Fruit fly (Drosophila melanogaster) whole organism, adult: Measurements from ENCODE around the gene Ddx56.

ENCODE experiments used
- CG11617 ChIP-seq: fragments of 200-800 bp; sonication (Bioruptor generic); optimal IDR thresholded peaks from 2 replicates; lab custom pipeline; 2017; ENCODE audit warnings: mild to moderate bottlenecking, missing biosample characterization, missing genetic modification reagents, missing genetic modification characterization
- CG12768 ChIP-seq: fragments of 200-800 bp; sonication (Bioruptor generic); optimal IDR thresholded peaks from 2 replicates; lab custom pipeline; 2017; ENCODE audit warnings: missing biosample characterization, missing genetic modification characterization, mild to moderate bottlenecking, moderate library complexity, missing genetic modification reagents
- CG14711 ChIP-seq: fragments of 200-800 bp; sonication (Bioruptor generic); optimal IDR thresholded peaks from 2 replicates; lab custom pipeline; 2018; ENCODE audit warnings: missing biosample characterization, mild to moderate bottlenecking, missing genetic modification characterization, moderate library complexity
- CG1620 ChIP-seq: fragments of 200-800 bp; sonication (Bioruptor generic); optimal IDR thresholded peaks from 2 replicates; lab custom pipeline; 2016; ENCODE audit warnings: missing biosample characterization, missing genetic modification characterization
- CG33017 ChIP-seq: fragments of 200-800 bp; sonication (Bioruptor generic); optimal IDR thresholded peaks from 2 replicates; lab custom pipeline; 2018; ENCODE audit warnings: missing biosample characterization, mild to moderate bottlenecking, missing genetic modification characterization, moderate library complexity
- CG5204 ChIP-seq: fragments of 200-800 bp; sonication (Bioruptor generic); optimal IDR thresholded peaks from 2 replicates; lab custom pipeline; 2016; ENCODE audit warnings: missing biosample characterization, missing genetic modification characterization
- CG7045 ChIP-seq: fragments of 200-800 bp; sonication (Bioruptor generic); optimal IDR thresholded peaks from 2 replicates; lab custom pipeline; 2017; ENCODE audit warnings: missing biosample characterization, mild to moderate bottlenecking, missing genetic modification characterization
- CG7101 ChIP-seq: fragments of 200-800 bp; sonication (Bioruptor generic); optimal IDR thresholded peaks from 2 replicates; lab custom pipeline; 2018; ENCODE audit warnings: missing biosample characterization, mild to moderate bottlenecking, missing genetic modification characterization, moderate library complexity
- Clk ChIP-seq: fragments of 200-800 bp; sonication (Bioruptor generic); optimal IDR thresholded peaks from 2 replicates; lab custom pipeline; 2017; ENCODE audit warnings: missing biosample characterization, missing genetic modification characterization
- Crg-1 ChIP-seq: fragments of 200-800 bp; sonication (Bioruptor generic); optimal IDR thresholded peaks from 2 replicates; lab custom pipeline; 2016; ENCODE audit warnings: missing biosample characterization, missing genetic modification characterization
- Hr96 ChIP-seq: fragments of 200-800 bp; sonication (Bioruptor generic); optimal IDR thresholded peaks from 2 replicates; lab custom pipeline; 2016; ENCODE audit warnings: missing biosample characterization, missing genetic modification characterization
- Mnt ChIP-seq: fragments of 200-800 bp; sonication (Bioruptor generic); optimal IDR thresholded peaks from 2 replicates; lab custom pipeline; 2016; ENCODE audit warnings: missing biosample characterization, mild to moderate bottlenecking, missing genetic modification characterization
- bab1 ChIP-seq: fragments of 200-800 bp; sonication (Bioruptor generic); optimal IDR thresholded peaks from 3 replicates; lab custom pipeline; 2019; ENCODE audit warnings: missing biosample characterization, mild to moderate bottlenecking, missing genetic modification characterization, moderate library complexity
- cic ChIP-seq: fragments of 200-800 bp; sonication (Bioruptor generic); optimal IDR thresholded peaks from 2 replicates; lab custom pipeline; 2017; ENCODE audit warnings: missing biosample characterization, mild to moderate bottlenecking, missing genetic modification characterization, moderate library complexity
- cnc ChIP-seq, 2 experiments: fragments of >200 bp; optimal IDR thresholded peaks; 2 replicates each; lab custom pipeline; 2017
- kay ChIP-seq: fragments of 200-800 bp; sonication (Bioruptor generic); peaks from one replicate; lab custom pipeline; 2016; ENCODE audit warnings: missing biosample characterization, missing genetic modification characterization, borderline replicate concordance
- ovo ChIP-seq: fragments of 200-800 bp; sonication (Bioruptor generic); optimal IDR thresholded peaks from 2 replicates; lab custom pipeline; 2016; ENCODE audit warnings: missing biosample characterization, missing genetic modification characterization
- pad ChIP-seq: fragments of 200-800 bp; sonication (Bioruptor generic); optimal IDR thresholded peaks from 3 replicates; lab custom pipeline; 2017; ENCODE audit warnings: missing biosample characterization, missing genetic modification characterization, mild to moderate bottlenecking, moderate library complexity, missing genetic modification reagents
- tj ChIP-seq: fragments of 200-800 bp; sonication (Bioruptor generic); optimal IDR thresholded peaks from 3 replicates; lab custom pipeline; 2017; ENCODE audit warnings: missing biosample characterization, mild to moderate bottlenecking, missing genetic modification characterization, moderate library complexity
- toe ChIP-seq: fragments of 200-800 bp; sonication (Bioruptor generic); optimal IDR thresholded peaks from 2 replicates; lab custom pipeline; 2016; ENCODE audit warnings: missing biosample characterization, missing genetic modification characterization

Gene Ddx56

DNA sequence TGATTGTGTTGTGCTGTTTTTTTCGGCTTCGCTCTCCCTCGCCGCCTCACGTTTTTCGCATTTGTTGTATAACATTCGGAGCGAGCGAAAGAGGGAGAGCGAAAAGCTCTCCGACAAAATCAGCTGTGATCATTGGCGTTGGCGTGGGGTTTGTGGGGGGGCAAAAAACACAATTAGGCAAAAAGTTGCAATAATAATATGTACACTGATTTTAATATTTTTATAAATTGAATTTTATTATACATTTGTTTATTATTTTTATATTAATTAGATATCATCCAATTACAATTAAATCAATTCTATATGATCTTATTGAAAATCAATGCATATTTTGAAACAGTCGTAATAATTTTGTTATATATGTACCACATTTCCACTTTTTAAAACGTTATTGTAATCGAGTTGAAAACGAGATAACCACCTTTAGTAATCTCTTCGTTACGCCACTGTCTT, 12.1 kb downstream of the Ddx56 start:
- no peak for TF ChIP-seq CG1620
- no peak for TF ChIP-seq cic
- TF ChIP-seq ovo (GFP tag; lab: Kevin White, UChicago): no peak
- TF ChIP-seq CG11617 (GFP tag; lab: Kevin White, UChicago): no peak
- TF ChIP-seq CG7101 (tag; lab: Kevin White, UChicago): peak; percentile 35
- no peak for TF ChIP-seq Hr96 (GFP tag; lab: Kevin White, UChicago)
- TF ChIP-seq cnc (optimal IDR thresholded peaks at IDR 0.05; lab: Kevin White, UChicago): no peak
- TF ChIP-seq CG14711 (tag; lab: Kevin White, UChicago): peak; percentile 55
- TF ChIP-seq kay (GFP tag; lab: Kevin White, UChicago): no peak
- no peak for TF ChIP-seq CG5204 (GFP tag; lab: Kevin White, UChicago)
- TF ChIP-seq tj (GFP tag; lab: Kevin White, UChicago): peak; percentile 16
- no peak for TF ChIP-seq CG7045 (GFP tag; lab: Kevin White, UChicago)
- TF ChIP-seq CG33017: peak; percentile 26
- peak; percentile 17 for TF ChIP-seq Mnt (GFP tag; lab: Kevin White, UChicago)
- TF ChIP-seq pad (GFP tag; lab: Kevin White, UChicago): no peak
- TF ChIP-seq bab1 (GFP tag; lab: Kevin White, UChicago): peak; percentile 84
- peak; percentile 1 for TF ChIP-seq Crg-1 (GFP tag; lab: Kevin White, UChicago)
- no peak for TF ChIP-seq Clk (GFP tag; lab: Kevin White, UChicago)

DNA sequence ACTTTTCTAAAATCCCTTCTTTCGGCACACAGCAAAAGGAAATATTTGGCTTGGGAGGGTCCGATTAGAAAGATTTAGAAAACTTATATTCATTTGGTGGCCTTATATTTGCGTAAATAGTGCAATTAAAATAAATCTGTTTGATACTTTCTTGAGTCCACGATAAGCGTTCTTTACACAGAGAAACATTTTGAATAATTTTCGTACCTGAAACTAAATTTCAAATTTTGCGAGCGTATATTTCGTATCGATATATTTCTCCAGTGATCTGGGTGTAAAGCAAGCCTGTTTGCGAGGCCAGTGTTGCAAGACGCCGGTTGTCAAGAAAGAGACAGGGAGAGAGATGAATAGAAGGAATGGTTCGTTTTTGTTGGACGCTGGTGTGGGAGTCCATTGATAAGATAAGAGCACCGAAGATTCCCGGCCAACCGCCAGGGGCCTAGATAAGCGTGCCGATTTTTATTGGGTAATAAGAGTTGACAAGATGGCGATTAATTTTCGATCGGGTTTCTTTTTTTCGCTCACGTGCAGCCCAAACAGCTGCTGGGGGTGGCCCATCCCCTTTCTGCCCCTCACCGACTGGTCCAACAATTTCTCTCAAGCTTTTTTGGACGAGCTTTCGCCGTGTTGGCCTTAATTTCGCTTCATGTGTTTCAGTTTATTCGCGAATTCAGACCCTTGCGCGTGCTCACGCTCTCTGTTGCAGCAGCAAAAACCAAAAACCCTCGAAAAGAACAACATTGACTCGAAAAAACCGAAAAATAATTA, 13.9 kb downstream of the Ddx56 start, which contains the start of gene slgA:
Gene slgA, plus strand, starts transcription at position 344 of the 768 bp plus-strand sequence.
- TF ChIP-seq kay (GFP tag; lab: Kevin White, UChicago) (peak; percentile 51), cic (peak; percentile 44), pad (GFP tag; lab: Kevin White, UChicago) (peak; percentile 84), CG1620 (peak; percentile 83), CG12768 (peak; percentile 36), bab1 (GFP tag; lab: Kevin White, UChicago) (no peak), tj (GFP tag; lab: Kevin White, UChicago) (no peak), CG7101 (tag; lab: Kevin White, UChicago) (peak; percentile 73), CG7045 (GFP tag; lab: Kevin White, UChicago) (no peak), CG11617 (GFP tag; lab: Kevin White, UChicago) (no peak), toe (peak; percentile 17), Crg-1 (GFP tag; lab: Kevin White, UChicago) (peak; percentile 72), CG33017 (no peak), cnc (optimal IDR thresholded peaks at IDR 0.05; lab: Kevin White, UChicago) (no peak), Clk (GFP tag; lab: Kevin White, UChicago) (peak; percentile 40), Hr96 (GFP tag; lab: Kevin White, UChicago) (peak; percentile 77), CG14711 (tag; lab: Kevin White, UChicago) (peak; percentile 52), CG5204 (GFP tag; lab: Kevin White, UChicago) (peak; percentile 8), Mnt (GFP tag; lab: Kevin White, UChicago) (peak; percentile 83), ovo (GFP tag; lab: Kevin White, UChicago) (peak; percentile 55)

DNA sequence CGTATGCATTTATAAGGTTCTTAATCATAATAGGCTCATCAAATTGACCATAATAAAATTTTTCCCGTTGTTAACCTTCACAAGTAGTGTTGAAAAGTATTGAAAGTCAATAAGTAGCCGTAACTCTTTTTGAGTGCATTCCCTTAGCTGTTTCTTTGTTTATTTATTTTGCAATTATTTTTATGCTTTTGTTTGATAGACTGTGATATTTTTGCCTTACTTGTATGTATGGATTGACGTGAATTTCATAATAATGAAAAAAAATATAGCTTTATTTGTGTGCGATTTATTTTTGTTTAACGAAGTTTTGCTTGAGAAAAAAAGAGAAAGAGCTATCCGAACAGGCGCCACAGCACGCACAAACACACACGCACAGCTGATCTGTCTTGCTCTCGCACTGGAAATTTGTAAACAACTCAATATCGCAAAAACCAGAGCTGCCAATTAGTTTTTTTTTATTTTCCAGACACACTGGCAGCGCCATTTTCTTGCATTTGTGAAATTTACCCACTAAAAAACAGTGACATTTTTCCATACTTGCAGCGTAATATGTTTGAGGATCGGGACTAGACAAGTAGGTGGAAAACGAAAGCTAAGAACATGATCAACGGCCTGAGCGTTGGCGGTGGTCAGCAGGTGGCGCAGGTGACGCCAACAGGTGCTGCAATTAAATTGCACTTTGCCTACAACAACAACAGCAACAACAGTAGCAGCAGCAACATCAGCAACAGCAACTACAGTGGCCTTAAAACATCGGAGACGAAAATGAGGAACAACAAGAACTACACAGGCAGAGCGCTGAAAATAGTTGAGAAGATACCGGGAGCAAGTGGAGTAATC, 18.4 kb downstream of the Ddx56 start:
- TF ChIP-seq cic (no peak), kay (GFP tag; lab: Kevin White, UChicago) (no peak), CG14711 (tag; lab: Kevin White, UChicago) (no peak), Mnt (GFP tag; lab: Kevin White, UChicago) (peak; percentile 21), cnc (optimal IDR thresholded peaks at IDR 0.05; lab: Kevin White, UChicago) (no peak), CG7045 (GFP tag; lab: Kevin White, UChicago) (no peak), CG1620 (peak; percentile 27), tj (GFP tag; lab: Kevin White, UChicago) (peak; percentile 30), CG12768 (peak; percentile 24), CG33017 (no peak), CG7101 (tag; lab: Kevin White, UChicago) (peak; percentile 14), ovo (GFP tag; lab: Kevin White, UChicago) (peak; percentile 6), Crg-1 (GFP tag; lab: Kevin White, UChicago) (no peak), CG5204 (GFP tag; lab: Kevin White, UChicago) (peak; percentile 5), bab1 (GFP tag; lab: Kevin White, UChicago) (no peak), Clk (GFP tag; lab: Kevin White, UChicago) (no peak)

DNA sequence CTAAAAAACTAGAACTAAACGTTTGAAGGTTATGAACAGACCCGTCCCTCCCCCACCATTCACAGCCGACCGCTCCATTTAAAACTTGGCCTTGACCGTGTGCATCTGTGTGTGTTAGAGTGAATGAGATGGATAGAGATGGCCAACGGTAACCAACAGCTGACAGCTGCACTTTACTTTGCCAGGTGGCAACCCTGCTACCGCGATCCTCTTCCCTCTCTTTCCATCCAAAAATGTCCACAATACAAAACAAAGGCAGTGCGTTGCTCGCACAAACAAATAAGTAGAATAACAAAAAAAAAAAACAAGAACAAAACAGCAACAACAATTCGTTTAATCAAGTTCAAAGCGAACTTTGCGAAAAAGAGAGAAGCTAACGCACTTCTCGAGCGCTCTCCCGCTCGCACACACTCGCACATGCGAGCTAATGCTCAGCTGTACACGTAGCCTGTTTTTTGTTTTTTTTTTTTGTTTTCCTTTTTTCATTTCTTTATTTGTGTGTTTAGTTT, 19.3 kb downstream of the Ddx56 start:
- TF ChIP-seq cnc (optimal IDR thresholded peaks at IDR 0.05; lab: Kevin White, UChicago): no peak
- peak; percentile 3 for TF ChIP-seq pad (GFP tag; lab: Kevin White, UChicago)
- TF ChIP-seq cic: peak; percentile 69
- TF ChIP-seq CG33017: no peak
- no peak for TF ChIP-seq toe
- TF ChIP-seq Clk (GFP tag; lab: Kevin White, UChicago): no peak
- peak; percentile 73 for TF ChIP-seq Mnt (GFP tag; lab: Kevin White, UChicago)
- TF ChIP-seq CG1620: peak; percentile 21
- no peak for TF ChIP-seq CG7045 (GFP tag; lab: Kevin White, UChicago)
- TF ChIP-seq CG14711 (tag; lab: Kevin White, UChicago): peak; percentile 78
- TF ChIP-seq CG7101 (tag; lab: Kevin White, UChicago): peak; percentile 20
- TF ChIP-seq ovo (GFP tag; lab: Kevin White, UChicago): peak; percentile 94
- TF ChIP-seq CG5204 (GFP tag; lab: Kevin White, UChicago): no peak
- no peak for TF ChIP-seq kay (GFP tag; lab: Kevin White, UChicago)
- peak; percentile 93 for TF ChIP-seq tj (GFP tag; lab: Kevin White, UChicago)
- no peak for TF ChIP-seq Hr96 (GFP tag; lab: Kevin White, UChicago)
- no peak for TF ChIP-seq Crg-1 (GFP tag; lab: Kevin White, UChicago)
- TF ChIP-seq CG12768: no peak
- no peak for TF ChIP-seq CG11617 (GFP tag; lab: Kevin White, UChicago)
- TF ChIP-seq bab1 (GFP tag; lab: Kevin White, UChicago): no peak
